Worm (Caenorhabditis elegans): Measurements from ENCODE around the gene K08E7.4.

DNA sequence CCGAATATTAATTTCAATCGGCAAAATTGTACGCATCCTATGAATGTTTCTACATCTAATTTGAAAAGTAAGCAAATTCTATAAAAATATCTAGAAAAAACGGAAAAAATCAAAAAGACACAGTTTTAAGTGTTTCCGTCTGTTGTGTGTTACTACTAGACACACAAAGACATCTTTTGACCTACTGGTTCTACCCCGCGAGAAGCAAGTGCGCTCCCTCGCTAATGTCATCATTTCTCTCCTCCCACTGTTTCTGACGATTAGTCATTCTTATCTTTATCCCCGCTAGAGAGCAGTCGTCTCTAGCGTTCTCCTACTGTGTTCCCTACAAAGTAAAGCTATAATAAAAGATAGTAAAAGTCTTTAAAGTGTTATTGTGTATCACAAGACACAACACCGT is 47.0 kb upstream of the K08E7.4 start:
- TF ChIP-seq him-1 (tag; optimal IDR thresholded peaks at IDR 0.05) (no peak), dao-5 (tag; optimal IDR thresholded peaks at IDR 0.05) (no peak), W03F9.2 (tag; optimal IDR thresholded peaks at IDR 0.05) (no peak)

Measured in whole organism, L4/young adult.